Fruit fly (Drosophila melanogaster): ENCODE data around the gene CG6432.

DNA sequence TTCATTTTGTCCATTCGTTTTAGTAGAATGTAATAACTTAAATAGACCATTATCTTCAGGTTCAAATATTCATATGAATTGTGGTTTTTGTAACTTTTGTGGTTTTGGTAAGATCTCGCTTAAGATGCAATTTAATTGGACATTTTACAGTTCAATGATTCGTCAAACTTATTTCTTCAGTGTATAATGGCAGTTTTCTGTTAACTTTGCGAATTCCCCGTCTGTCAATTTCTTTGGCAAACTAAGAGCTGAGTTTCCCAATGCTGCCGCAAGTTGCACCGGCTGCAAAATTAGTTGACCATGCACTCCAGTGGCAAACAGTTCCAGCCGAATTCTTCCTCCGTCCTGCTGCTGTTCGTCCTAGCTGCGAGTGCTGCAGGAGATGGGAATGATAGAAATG is 39.8 kb downstream of the CG6432 start, which contains the start of gene CG33342:
- TF ChIP-seq CTCF (optimal IDR thresholded peaks at IDR 0.05) (no peak), CG8478 (optimal IDR thresholded peaks at IDR 0.05) (no peak)
